Fruit fly (Drosophila melanogaster) whole organism, adult: ENCODE data around the gene CG15743.

Source experiments
- CG14711 ChIP-seq: fragments of 200-800 bp; sonication (Bioruptor generic); optimal IDR thresholded peaks from 2 replicates; lab custom pipeline; 2018; ENCODE audit warnings: missing biosample characterization, mild to moderate bottlenecking, missing genetic modification characterization, moderate library complexity
- CG33017 ChIP-seq: fragments of 200-800 bp; sonication (Bioruptor generic); optimal IDR thresholded peaks from 2 replicates; lab custom pipeline; 2018; ENCODE audit warnings: missing biosample characterization, mild to moderate bottlenecking, missing genetic modification characterization, moderate library complexity
- Crg-1 ChIP-seq: fragments of 200-800 bp; sonication (Bioruptor generic); optimal IDR thresholded peaks from 2 replicates; lab custom pipeline; 2016; ENCODE audit warnings: missing biosample characterization, missing genetic modification characterization
- Hr96 ChIP-seq: fragments of 200-800 bp; sonication (Bioruptor generic); optimal IDR thresholded peaks from 2 replicates; lab custom pipeline; 2016; ENCODE audit warnings: missing biosample characterization, missing genetic modification characterization
- kay ChIP-seq: fragments of 200-800 bp; sonication (Bioruptor generic); peaks from one replicate; lab custom pipeline; 2016; ENCODE audit warnings: missing biosample characterization, missing genetic modification characterization, borderline replicate concordance
- ovo ChIP-seq: fragments of 200-800 bp; sonication (Bioruptor generic); optimal IDR thresholded peaks from 2 replicates; lab custom pipeline; 2016; ENCODE audit warnings: missing biosample characterization, missing genetic modification characterization

DNA sequence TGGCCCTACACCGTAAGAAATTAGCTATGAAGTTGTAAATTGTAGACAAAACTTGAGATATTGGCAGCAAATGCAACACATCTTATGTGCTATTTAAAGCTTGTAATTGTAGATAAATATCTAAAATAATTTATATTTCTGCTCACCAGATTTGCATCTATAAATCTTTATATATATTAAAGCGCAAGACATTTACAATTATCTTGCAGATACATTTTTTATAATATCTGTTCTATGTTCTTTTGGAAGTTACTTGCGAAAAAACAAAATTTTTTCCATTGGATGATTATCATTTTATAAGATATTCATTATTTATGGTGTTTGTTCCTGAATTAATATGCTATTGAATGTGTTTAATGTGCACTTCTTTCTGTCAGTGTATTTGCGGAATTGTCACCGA lies 28.8 kb downstream of the CG15743 start:
- TF ChIP-seq CG33017 (tag; lab: Kevin White, UChicago) (no peak), ovo (no peak), Crg-1 (GFP tag; lab: Kevin White, UChicago) (no peak), CG14711 (tag; lab: Kevin White, UChicago) (no peak), kay (no peak), Hr96 (GFP tag; lab: Kevin White, UChicago) (no peak)
